Fruit fly (Drosophila melanogaster): ENCODE measurements around the gene fid.

Gene fid

dm6 chr3R:26024596-26025213 is 54.8 kb downstream of the fid start:
- no peak for TF ChIP-seq Sp1 (GFP tag; optimal IDR thresholded peaks at IDR 0.05)
- no peak for TF ChIP-seq Jra (GFP tag; optimal IDR thresholded peaks at IDR 0.05)
- TF ChIP-seq dl (GFP tag; optimal IDR thresholded peaks at IDR 0.05; ENCODE audit: insufficient read depth in 1 of 2, partially characterized antibody in 2 of 2), result no peak

- TF ChIP-seq OdsH (GFP tag; optimal IDR thresholded peaks at IDR 0.05), result no peak
- TF ChIP-seq Rel (GFP tag; optimal IDR thresholded peaks at IDR 0.05), result no peak
- no peak for TF ChIP-seq Rel (tag; optimal IDR thresholded peaks at IDR 0.05)
- no peak for TF ChIP-seq woc (GFP tag; optimal IDR thresholded peaks at IDR 0.05)
- no peak for TF ChIP-seq tai (GFP tag; optimal IDR thresholded peaks at IDR 0.05)
- TF ChIP-seq Dfd (GFP tag; optimal IDR thresholded peaks at IDR 0.05), result no peak
- TF ChIP-seq Sp1 (GFP tag; optimal IDR thresholded peaks at IDR 0.05), result no peak
- no peak for TF ChIP-seq CG9705 (GFP tag; optimal IDR thresholded peaks at IDR 0.05)
- TF ChIP-seq foxo (GFP tag; optimal IDR thresholded peaks at IDR 0.05), result no peak
- no peak for TF ChIP-seq GATAd (GFP tag; optimal IDR thresholded peaks at IDR 0.05)
- TF ChIP-seq Hr78 (GFP tag; optimal IDR thresholded peaks at IDR 0.05), result no peak
- no peak for TF ChIP-seq fru (GFP tag; optimal IDR thresholded peaks at IDR 0.05)
- no peak for TF ChIP-seq Dif (GFP tag; optimal IDR thresholded peaks at IDR 0.05; ENCODE audit: partially characterized antibody)
Measured at dm6 chr3R:26026631-26027274, 56.9 kb downstream of the fid start.

dm6 chr3R:26027903-26028302 is 58.0 kb downstream of the fid start:
- TF ChIP-seq woc (GFP tag; optimal IDR thresholded peaks at IDR 0.05) (no peak), Myc (optimal IDR thresholded peaks at IDR 0.05) (no peak)

- TF ChIP-seq Hr83 (GFP tag; optimal IDR thresholded peaks at IDR 0.05; ENCODE audit: poor library complexity, severe bottlenecking) (no peak), usp (GFP tag; optimal IDR thresholded peaks at IDR 0.05) (no peak), rgr (GFP tag; optimal IDR thresholded peaks at IDR 0.05) (no peak), psq (GFP tag; optimal IDR thresholded peaks at IDR 0.05) (no peak), CrebA (GFP tag; optimal IDR thresholded peaks at IDR 0.05; ENCODE audit: borderline replicate concordance) (no peak), dsf (GFP tag; optimal IDR thresholded peaks at IDR 0.05; ENCODE audit: borderline replicate concordance) (no peak), ey (GFP tag; optimal IDR thresholded peaks at IDR 0.05) (no peak), sv (GFP tag; optimal IDR thresholded peaks at IDR 0.05) (no peak), Myc (optimal IDR thresholded peaks at IDR 0.05) (no peak), Hr78 (GFP tag; optimal IDR thresholded peaks at IDR 0.05) (no peak), Rel (GFP tag; optimal IDR thresholded peaks at IDR 0.05) (no peak), Rel (tag; optimal IDR thresholded peaks at IDR 0.05) (no peak), Abd-B (GFP tag; optimal IDR thresholded peaks at IDR 0.05) (no peak), Sp1 (GFP tag; optimal IDR thresholded peaks at IDR 0.05) (no peak), dl (GFP tag; optimal IDR thresholded peaks at IDR 0.05; ENCODE audit: insufficient read depth in 1 of 2, partially characterized antibody in 2 of 2) (no peak), jim (GFP tag; optimal IDR thresholded peaks at IDR 0.05) (no peak), foxo (GFP tag; optimal IDR thresholded peaks at IDR 0.05) (no peak), CG9705 (GFP tag; optimal IDR thresholded peaks at IDR 0.05) (no peak)
Measured at dm6 chr3R:26030562-26030961, 60.7 kb downstream of the fid start.

dm6 chr3R:26031968-26032610 is 62.2 kb downstream of the fid start:
- TF ChIP-seq Dfd (GFP tag; optimal IDR thresholded peaks at IDR 0.05), result peak; percentile 22
- no peak for TF ChIP-seq sv (GFP tag; optimal IDR thresholded peaks at IDR 0.05)

Measured in whole organism, wandering third instar larva.